Worm (Caenorhabditis elegans) whole organism, L2 larva: ENCODE measurements around the gene emb-30.

Experiments
- C34F6.9 ChIP-seq: fragments of 150-350 bp; optimal IDR thresholded peaks from 2 replicates; lab custom pipeline; 2014; ENCODE audit warnings: missing biosample characterization, missing genetic modification characterization
- F13H6.1 ChIP-seq: sonication (generic microtip); optimal IDR thresholded peaks from 2 replicates; lab custom pipeline; 2016; ENCODE audit warnings: missing genetic modification characterization, missing compliant biosample characterization
- Y55F3AM.14 ChIP-seq: fragments of 200-800 bp; sonication (Bioruptor generic); optimal IDR thresholded peaks from 2 replicates; lab custom pipeline; 2018; ENCODE audit warnings: mild to moderate bottlenecking, missing genetic modification characterization, missing compliant biosample characterization
- ZK546.5 ChIP-seq: sonication (generic microtip); optimal IDR thresholded peaks from 2 replicates; lab custom pipeline; 2017; ENCODE audit warnings: missing biosample characterization, missing genetic modification characterization
- alr-1 ChIP-seq: fragments of 150-350 bp; optimal IDR thresholded peaks from 2 replicates; lab custom pipeline; 2014; ENCODE audit warnings: missing biosample characterization, missing genetic modification characterization
- blmp-1 ChIP-seq: sonication (generic microtip); optimal IDR thresholded peaks from 2 replicates; lab custom pipeline; 2017; ENCODE audit warnings: missing genetic modification characterization, mild to moderate bottlenecking, missing compliant biosample characterization, antibody characterized with exemption, moderate library complexity; ENCODE audit not compliant: insufficient read depth
- ceh-16 ChIP-seq: fragments of 150-350 bp; optimal IDR thresholded peaks from 2 replicates; lab custom pipeline; 2014; ENCODE audit warnings: missing biosample characterization, missing genetic modification characterization
- ceh-82 ChIP-seq: fragments of 150-350 bp; optimal IDR thresholded peaks from 2 replicates; lab custom pipeline; 2014; ENCODE audit warnings: missing biosample characterization, missing genetic modification characterization
- crh-2 ChIP-seq: sonication (generic microtip); optimal IDR thresholded peaks from 2 replicates; lab custom pipeline; 2017; ENCODE audit warnings: missing biosample characterization, missing genetic modification characterization
- dmd-4 ChIP-seq: sonication (generic microtip); optimal IDR thresholded peaks from 2 replicates; lab custom pipeline; 2017; ENCODE audit warnings: missing biosample characterization, missing genetic modification characterization
- egl-27 ChIP-seq: sonication (generic microtip); optimal IDR thresholded peaks from 3 replicates; lab custom pipeline; 2017; ENCODE audit warnings: missing biosample characterization, missing genetic modification reagents, missing genetic modification characterization
- elt-3 ChIP-seq: sonication (generic microtip); optimal IDR thresholded peaks from 2 replicates; lab custom pipeline; 2017; ENCODE audit warnings: missing biosample characterization, missing genetic modification characterization
- fos-1 ChIP-seq: fragments of 150-350 bp; optimal IDR thresholded peaks from 2 replicates; lab custom pipeline; 2014; ENCODE audit warnings: missing biosample characterization, missing genetic modification characterization
- gmeb-1 ChIP-seq: fragments of 150-350 bp; optimal IDR thresholded peaks from 2 replicates; lab custom pipeline; 2014; ENCODE audit warnings: missing biosample characterization, missing genetic modification characterization
- lin-11 ChIP-seq: fragments of 150-350 bp; sonication (generic microtip); optimal IDR thresholded peaks from 2 replicates; lab custom pipeline; 2014; ENCODE audit warnings: missing biosample characterization, missing genetic modification characterization, inconsistent platforms, mixed read lengths
- lin-13 ChIP-seq: fragments of 150-350 bp; optimal IDR thresholded peaks from 2 replicates; lab custom pipeline; 2014; ENCODE audit warnings: missing biosample characterization, missing genetic modification reagents, missing genetic modification characterization
- lin-39 ChIP-seq: fragments of 150-350 bp; optimal IDR thresholded peaks from 2 replicates; lab custom pipeline; 2014; ENCODE audit warnings: missing biosample characterization, missing genetic modification reagents, missing genetic modification characterization
- lsy-2 ChIP-seq, 2 experiments: fragments of 150-350 bp in 1 of 2; sonication (generic microtip) in 1 of 2; optimal IDR thresholded peaks; 2 replicates each; lab custom pipeline; 2014 to 2017; ENCODE audit warnings: missing biosample characterization in 2 of 2, missing genetic modification characterization in 2 of 2
- mab-5 ChIP-seq: fragments of 150-350 bp; optimal IDR thresholded peaks from 2 replicates; lab custom pipeline; 2014; ENCODE audit warnings: missing biosample characterization, missing genetic modification characterization
- mdl-1 ChIP-seq, 2 experiments: fragments of 150-350 bp in 1 of 2; sonication (generic microtip) in 1 of 2; optimal IDR thresholded peaks; 2 replicates each; lab custom pipeline; 2017; ENCODE audit warnings: missing biosample characterization in 2 of 2, missing genetic modification characterization in 2 of 2
- nhr-11 ChIP-seq: fragments of 150-350 bp; optimal IDR thresholded peaks from 2 replicates; lab custom pipeline; 2014; ENCODE audit warnings: missing biosample characterization, missing genetic modification characterization
- nhr-12 ChIP-seq: fragments of 150-350 bp; optimal IDR thresholded peaks from 2 replicates; lab custom pipeline; 2014; ENCODE audit warnings: missing biosample characterization, missing genetic modification characterization
- nhr-129 ChIP-seq: fragments of 150-350 bp; optimal IDR thresholded peaks from 2 replicates; lab custom pipeline; 2014; ENCODE audit warnings: missing biosample characterization, missing genetic modification characterization
- nhr-21 ChIP-seq: fragments of 150-350 bp; optimal IDR thresholded peaks from 2 replicates; lab custom pipeline; 2014; ENCODE audit warnings: missing biosample characterization, missing genetic modification characterization
- nhr-23 ChIP-seq: fragments of 150-350 bp; optimal IDR thresholded peaks from 2 replicates; lab custom pipeline; 2014; ENCODE audit warnings: missing biosample characterization, missing genetic modification reagents, missing genetic modification characterization
- nhr-25 ChIP-seq: fragments of 150-350 bp; sonication (generic microtip); optimal IDR thresholded peaks from 3 replicates; lab custom pipeline; 2014; ENCODE audit warnings: missing biosample characterization, missing genetic modification characterization
- nhr-6 ChIP-seq: fragments of 150-350 bp; optimal IDR thresholded peaks from 2 replicates; lab custom pipeline; 2014; ENCODE audit warnings: missing biosample characterization, missing genetic modification characterization
- peb-1 ChIP-seq: fragments of 150-350 bp; optimal IDR thresholded peaks from 2 replicates; lab custom pipeline; 2014; ENCODE audit warnings: missing biosample characterization, missing genetic modification characterization
- sem-4 ChIP-seq: fragments of 150-350 bp; optimal IDR thresholded peaks from 2 replicates; lab custom pipeline; 2014; ENCODE audit warnings: missing biosample characterization, missing genetic modification reagents, missing genetic modification characterization
- skn-1 ChIP-seq: sonication (generic microtip); optimal IDR thresholded peaks from 2 replicates; lab custom pipeline; 2017; ENCODE audit warnings: missing biosample characterization, missing genetic modification characterization
- sma-3 ChIP-seq: sonication (generic microtip); optimal IDR thresholded peaks from 2 replicates; lab custom pipeline; 2016; ENCODE audit warnings: missing genetic modification reagents, missing genetic modification characterization, missing compliant biosample characterization
- sma-9 ChIP-seq, 2 experiments: fragments of 150-350 bp in 1 of 2; sonication (generic microtip) in 1 of 2; optimal IDR thresholded peaks; 2 replicates each; lab custom pipeline; 2014 to 2016; ENCODE audit warnings: missing genetic modification characterization in 2 of 2, mild to moderate bottlenecking in 1 of 2, missing biosample characterization in 1 of 2, missing compliant biosample characterization in 1 of 2, missing genetic modification reagents in 1 of 2, moderate library complexity in 1 of 2
- snpc-4 ChIP-seq: fragments of 150-350 bp; optimal IDR thresholded peaks from 2 replicates; lab custom pipeline; 2014; ENCODE audit warnings: missing biosample characterization, missing genetic modification characterization
- unc-39 ChIP-seq: fragments of 150-350 bp; optimal IDR thresholded peaks from 2 replicates; lab custom pipeline; 2014; ENCODE audit warnings: missing biosample characterization, missing genetic modification characterization
- unc-55 ChIP-seq: fragments of 150-350 bp; sonication (generic microtip); optimal IDR thresholded peaks from 3 replicates; lab custom pipeline; 2014; ENCODE audit warnings: missing biosample characterization, missing genetic modification reagents, missing genetic modification characterization
- unc-62 ChIP-seq: fragments of 150-350 bp; optimal IDR thresholded peaks from 2 replicates; lab custom pipeline; 2014; ENCODE audit warnings: missing biosample characterization, missing genetic modification reagents, missing genetic modification characterization
- zag-1 ChIP-seq: fragments of 150-350 bp; optimal IDR thresholded peaks from 2 replicates; lab custom pipeline; 2014; ENCODE audit warnings: missing biosample characterization, missing genetic modification characterization
- ztf-11 ChIP-seq: sonication (generic microtip); optimal IDR thresholded peaks from 2 replicates; lab custom pipeline; 2017; ENCODE audit warnings: missing biosample characterization, missing genetic modification characterization
- ztf-4 ChIP-seq: fragments of 150-350 bp; optimal IDR thresholded peaks from 2 replicates; lab custom pipeline; 2014; ENCODE audit warnings: missing biosample characterization, missing genetic modification characterization

The emb-30 gene

DNA sequence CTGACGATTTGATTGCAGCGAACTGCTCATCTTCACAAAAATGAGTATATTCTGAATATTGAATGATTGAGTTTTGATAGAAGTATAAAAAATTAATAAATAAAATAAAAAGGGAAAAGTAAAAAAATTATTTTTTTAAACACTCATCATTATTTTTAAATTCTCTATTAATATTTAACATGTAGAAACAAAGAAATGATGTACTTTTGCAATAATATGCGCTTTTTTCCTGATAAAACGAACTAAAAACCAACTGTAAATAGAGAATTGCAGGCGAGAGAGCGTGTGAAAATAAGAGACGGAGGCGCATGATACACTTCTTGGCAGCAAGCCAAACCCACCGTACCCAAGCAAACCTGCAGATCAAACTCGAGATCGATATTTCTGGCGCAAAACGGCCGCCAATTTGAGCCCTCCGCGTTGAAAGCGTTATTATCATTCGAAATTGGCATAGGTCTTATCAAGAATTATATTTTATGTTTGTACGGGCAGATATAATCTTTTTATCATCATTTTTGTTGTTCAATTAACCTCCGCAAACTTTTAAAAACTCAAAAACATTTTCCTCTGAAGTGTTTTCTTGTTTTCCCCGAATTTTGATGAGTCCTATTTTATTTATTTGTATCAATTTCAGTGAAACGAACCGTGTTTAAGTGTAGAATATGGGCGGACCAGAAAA, 14.9 kb upstream of the emb-30 start, which contains the start of the genes rheb-1 and spk-1:
Gene rheb-1 (minus strand): TSS at position 51 of the 679 bp plus-strand sequence.
Gene spk-1 (plus strand): TSS at position 629 of the 679 bp plus-strand sequence.
- TF ChIP-seq gmeb-1, result peak; percentile 82
- peak; percentile 90 for TF ChIP-seq unc-55 (GFP tag; lab: Kevin White, UChicago)
- TF ChIP-seq zag-1 (tag; lab: Kevin White, UChicago), result peak; percentile 32
- peak; percentile 53 for TF ChIP-seq Y55F3AM.14 (GFP tag; lab: Kevin White, UChicago)
- TF ChIP-seq nhr-6, result peak; percentile 83
- peak; percentile 95 for TF ChIP-seq lin-11
- peak; percentile 90 for TF ChIP-seq nhr-129
- TF ChIP-seq C34F6.9 (tag; lab: Kevin White, UChicago), result peak; percentile 99
- TF ChIP-seq ztf-4, result peak; percentile 91
- TF ChIP-seq skn-1 (tag; lab: Kevin White, UChicago), result peak; percentile 92
- TF ChIP-seq sem-4 (tag; lab: Kevin White, UChicago), result peak; percentile 93
- TF ChIP-seq lin-39 (tag; lab: Kevin White, UChicago), result no peak
- TF ChIP-seq dmd-4 (tag; lab: Kevin White, UChicago), result no peak
- TF ChIP-seq ZK546.5 (tag; lab: Kevin White, UChicago), result peak; percentile 97
- peak; percentile 48 for TF ChIP-seq ceh-16 (tag; lab: Kevin White, UChicago)
- no peak for TF ChIP-seq nhr-11 (tag; lab: Kevin White, UChicago)
- peak; percentile 92 for TF ChIP-seq F13H6.1 (tag; lab: Kevin White, UChicago)
- TF ChIP-seq nhr-21 (tag; lab: Kevin White, UChicago), result peak; percentile 88
- TF ChIP-seq blmp-1, result peak; percentile 54
- peak; percentile 77 for TF ChIP-seq snpc-4 (tag; lab: Kevin White, UChicago)
- peak; percentile 67 for TF ChIP-seq mab-5 (tag; lab: Kevin White, UChicago)
- TF ChIP-seq sma-9 (GFP tag; optimal IDR thresholded peaks at IDR 0.05; lab: Kevin White, UChicago), result peak; percentile 93
- no peak for TF ChIP-seq sma-9 (tag; optimal IDR thresholded peaks at IDR 0.05; lab: Kevin White, UChicago)
- TF ChIP-seq nhr-25 (tag; lab: Kevin White, UChicago), result peak; percentile 85
- TF ChIP-seq mdl-1 (tag; optimal IDR thresholded peaks at IDR 0.05; lab: Kevin White, UChicago), result peak in 1 of 2 experiments; percentile 6
- no peak for TF ChIP-seq elt-3
- peak; percentile 98 to 99 for TF ChIP-seq lsy-2 (tag; optimal IDR thresholded peaks at IDR 0.05; lab: Kevin White, UChicago)
- peak; percentile 88 for TF ChIP-seq fos-1 (tag; lab: Kevin White, UChicago)
- no peak for TF ChIP-seq unc-39 (tag; lab: Kevin White, UChicago)
- peak; percentile 54 for TF ChIP-seq egl-27 (tag; lab: Kevin White, UChicago)
- peak; percentile 88 for TF ChIP-seq lin-13 (GFP tag; lab: Kevin White, UChicago)
- TF ChIP-seq ceh-82 (tag; lab: Kevin White, UChicago), result peak; percentile 59
- no peak for TF ChIP-seq ztf-11
- TF ChIP-seq sma-3 (GFP tag; lab: Kevin White, UChicago), result peak; percentile 93
- TF ChIP-seq alr-1, result no peak
- no peak for TF ChIP-seq nhr-12 (tag; lab: Kevin White, UChicago)
- peak; percentile 96 for TF ChIP-seq crh-2
- TF ChIP-seq, all 48 proteins: peak for 28

DNA sequence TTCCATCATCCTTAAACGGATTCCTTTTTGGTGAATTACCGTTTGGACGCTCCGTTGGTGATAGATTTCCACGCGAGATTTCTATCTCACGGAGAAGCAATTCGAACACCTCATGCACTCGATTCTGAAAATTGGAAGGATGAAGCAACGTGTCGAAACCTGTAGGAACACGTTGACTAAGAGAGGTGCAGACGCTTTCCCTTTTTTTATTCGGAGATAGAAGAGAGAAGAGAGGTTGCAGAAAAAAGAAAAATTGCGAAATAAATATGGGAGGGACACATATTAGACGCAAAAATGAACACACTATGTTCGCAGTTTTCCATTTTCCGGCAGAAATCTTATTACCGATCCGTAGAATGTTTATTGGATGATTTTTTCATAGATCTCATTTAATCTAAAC, 13.5 kb upstream of the emb-30 start:
- no peak for TF ChIP-seq unc-62 (GFP tag; lab: Kevin White, UChicago)
- peak; percentile 58 for TF ChIP-seq blmp-1
- peak; percentile 30 for TF ChIP-seq unc-55 (GFP tag; lab: Kevin White, UChicago)
- no peak for TF ChIP-seq unc-39 (tag; lab: Kevin White, UChicago)
- TF ChIP-seq nhr-129, result no peak
- TF ChIP-seq nhr-23 (tag; lab: Kevin White, UChicago), result no peak
- TF ChIP-seq lin-13 (GFP tag; lab: Kevin White, UChicago), result no peak
- TF ChIP-seq ceh-16 (tag; lab: Kevin White, UChicago), result no peak
- TF ChIP-seq nhr-12 (tag; lab: Kevin White, UChicago), result no peak
- no peak for TF ChIP-seq lin-39 (tag; lab: Kevin White, UChicago)
- TF ChIP-seq peb-1 (tag; lab: Kevin White, UChicago), result no peak
